Fruit fly (Drosophila melanogaster) whole organism, embryonic: ENCODE results near the gene Tsp74F.

Experiments
- C15 ChIP-seq: fragments of 200-800 bp; sonication (Bioruptor generic); IDR thresholded peaks from 3 replicates; pipeline ENCODE4 v1.3.6; 2022; ENCODE audit warnings: missing biosample characterization, missing genetic modification characterization
- CG12071 ChIP-seq: fragments of 200-800 bp; sonication (Bioruptor generic); optimal IDR thresholded peaks from 3 replicates; lab custom pipeline; 2018; ENCODE audit warnings: missing biosample characterization, mild to moderate bottlenecking, missing genetic modification characterization
- CG12104 ChIP-seq: fragments of 200-800 bp; sonication (Bioruptor generic); optimal IDR thresholded peaks from 3 replicates; lab custom pipeline; 2016; ENCODE audit warnings: missing biosample characterization, missing genetic modification characterization
- CG12391 ChIP-seq: fragments of 200-800 bp; sonication (Bioruptor generic); optimal IDR thresholded peaks from 3 replicates; lab custom pipeline; 2018; ENCODE audit warnings: missing biosample characterization, mild to moderate bottlenecking, missing genetic modification characterization, moderate library complexity
- CG13123 ChIP-seq: fragments of 200-800 bp; sonication (Bioruptor generic); optimal IDR thresholded peaks from 2 replicates; lab custom pipeline; 2016; ENCODE audit warnings: missing biosample characterization, missing genetic modification characterization
- CG14050 ChIP-seq: fragments of 200-800 bp; sonication (Bioruptor generic); IDR thresholded peaks from 3 replicates; pipeline ENCODE4 v1.3.6; 2022; ENCODE audit warnings: missing biosample characterization, missing genetic modification characterization
- CG1603 ChIP-seq: fragments of 200-800 bp; sonication (Bioruptor generic); optimal IDR thresholded peaks from 2 replicates; lab custom pipeline; 2019; ENCODE audit warnings: missing biosample characterization, mild to moderate bottlenecking, missing genetic modification characterization, moderate library complexity
- CG31388 ChIP-seq: fragments of 200-800 bp; sonication (Bioruptor generic); optimal IDR thresholded peaks from 2 replicates; lab custom pipeline; 2016; ENCODE audit warnings: missing biosample characterization, missing genetic modification characterization
- CG3281 ChIP-seq: fragments of 200-800 bp; sonication (Bioruptor generic); optimal IDR thresholded peaks from 3 replicates; lab custom pipeline; 2017; ENCODE audit warnings: missing biosample characterization, mild to moderate bottlenecking, missing genetic modification characterization
- CG6654 ChIP-seq: fragments of 200-800 bp; sonication (Bioruptor generic); optimal IDR thresholded peaks from 2 replicates; lab custom pipeline; 2017; ENCODE audit warnings: missing biosample characterization, mild to moderate bottlenecking, missing genetic modification characterization
- CG6791 ChIP-seq: fragments of 200-800 bp; sonication (Bioruptor generic); IDR thresholded peaks from 3 replicates; pipeline ENCODE4 v1.3.6; 2022; ENCODE audit warnings: missing biosample characterization, missing genetic modification characterization; ENCODE audit not compliant: partially characterized antibody
- CG7987 ChIP-seq: fragments of 200-800 bp; sonication (Bioruptor generic); optimal IDR thresholded peaks from 2 replicates; lab custom pipeline; 2018; ENCODE audit warnings: missing biosample characterization, mild to moderate bottlenecking, missing genetic modification characterization, moderate library complexity
- CG9817 ChIP-seq: fragments of 200-800 bp; sonication (Bioruptor generic); optimal IDR thresholded peaks from 2 replicates; lab custom pipeline; 2018; ENCODE audit warnings: missing biosample characterization, mild to moderate bottlenecking, missing genetic modification characterization, moderate library complexity
- CG9932 ChIP-seq: fragments of 200-800 bp; sonication (Bioruptor generic); IDR thresholded peaks from 2 replicates; pipeline ENCODE4 v1.3.6; 2022; ENCODE audit warnings: missing biosample characterization, missing genetic modification characterization
- D ChIP-seq, 2 experiments: fragments of 200-800 bp in 1 of 2; fragments of >200 bp in 1 of 2; sonication (Bioruptor generic) in 1 of 2; optimal IDR thresholded peaks; 2 replicates in 1 of 2; 3 replicates in 1 of 2; lab custom pipeline; 2017; ENCODE audit warnings: mild to moderate bottlenecking in 1 of 2, missing biosample characterization in 1 of 2, missing genetic modification characterization in 1 of 2, missing genetic modification reagents in 1 of 2
- Dfd ChIP-seq, 2 experiments: fragments of >200 bp; optimal IDR thresholded peaks; 2 replicates each; lab custom pipeline; 2017; ENCODE audit warnings: missing biosample characterization in 2 of 2, missing genetic modification characterization in 2 of 2
- Ets97D ChIP-seq: fragments of 200-800 bp; sonication (Bioruptor generic); optimal IDR thresholded peaks from 3 replicates; lab custom pipeline; 2016; ENCODE audit warnings: missing biosample characterization, missing genetic modification characterization
- Fer1 ChIP-seq: fragments of 200-800 bp; sonication (Bioruptor generic); optimal IDR thresholded peaks from 2 replicates; lab custom pipeline; 2017; ENCODE audit warnings: missing biosample characterization, mild to moderate bottlenecking, missing genetic modification characterization
- HLH3B ChIP-seq: fragments of 200-800 bp; sonication (Bioruptor generic); IDR thresholded peaks from 2 replicates; pipeline ENCODE4 v1.3.6; 2022; ENCODE audit warnings: missing biosample characterization, missing genetic modification characterization
- HmgZ ChIP-seq: fragments of 200-800 bp; sonication (Bioruptor generic); optimal IDR thresholded peaks from 2 replicates; lab custom pipeline; 2018; ENCODE audit warnings: missing biosample characterization, mild to moderate bottlenecking, missing genetic modification characterization
- Mad ChIP-seq: fragments of 200-800 bp; sonication (Bioruptor generic); optimal IDR thresholded peaks from 2 replicates; lab custom pipeline; 2016; ENCODE audit warnings: missing biosample characterization, missing genetic modification characterization
- PHDP ChIP-seq: fragments of 200-800 bp; sonication (Bioruptor generic); optimal IDR thresholded peaks from 3 replicates; lab custom pipeline; 2018; ENCODE audit warnings: missing biosample characterization, mild to moderate bottlenecking, missing genetic modification characterization, moderate library complexity
- Rfx ChIP-seq: fragments of 200-800 bp; sonication (Bioruptor generic); IDR thresholded peaks from 2 replicates; pipeline ENCODE4 v1.3.6; 2022; ENCODE audit warnings: missing biosample characterization, missing genetic modification characterization
- Side ChIP-seq: fragments of 200-800 bp; sonication (Bioruptor generic); optimal IDR thresholded peaks from 2 replicates; lab custom pipeline; 2016; ENCODE audit warnings: missing biosample characterization, missing genetic modification characterization
- Sox102F ChIP-seq: fragments of 200-800 bp; sonication (Bioruptor generic); optimal IDR thresholded peaks from 2 replicates; lab custom pipeline; 2018; ENCODE audit warnings: missing biosample characterization, mild to moderate bottlenecking, missing genetic modification characterization, moderate library complexity
- Stat92E ChIP-seq, 3 experiments: fragments of >200 bp in 2 of 3; fragments of 200-800 bp in 1 of 3; sonication (Bioruptor generic) in 1 of 3; optimal IDR thresholded peaks; 2 replicates each; lab custom pipeline; 2017 to 2019; ENCODE audit warnings: missing biosample characterization in 3 of 3, missing genetic modification characterization in 3 of 3, mild to moderate bottlenecking in 1 of 3, moderate library complexity in 1 of 3
- Xrp1 ChIP-seq: fragments of 200-800 bp; sonication (Bioruptor generic); IDR thresholded peaks from 2 replicates; pipeline ENCODE4 v1.3.6; 2022; ENCODE audit warnings: missing biosample characterization, missing genetic modification characterization
- amos ChIP-seq: fragments of 200-800 bp; sonication (Bioruptor generic); IDR thresholded peaks from 2 replicates; pipeline ENCODE4 v1.3.6; 2022; ENCODE audit warnings: missing biosample characterization, missing genetic modification characterization; ENCODE audit not compliant: partially characterized antibody
- crc ChIP-seq: fragments of 200-800 bp; sonication (Bioruptor generic); optimal IDR thresholded peaks from 2 replicates; lab custom pipeline; 2016; ENCODE audit warnings: missing biosample characterization, missing genetic modification characterization
- crol ChIP-seq: fragments of 200-800 bp; sonication (Bioruptor generic); IDR thresholded peaks from 2 replicates; pipeline ENCODE4 v1.3.6; 2022; ENCODE audit warnings: missing biosample characterization, missing genetic modification characterization
- eve ChIP-seq, 2 experiments: fragments of >200 bp; optimal IDR thresholded peaks; 2 replicates each; lab custom pipeline; 2017; ENCODE audit warnings: missing biosample characterization in 2 of 2, missing genetic modification characterization in 2 of 2
- gro ChIP-seq: fragments of 200-800 bp; sonication (Bioruptor generic); optimal IDR thresholded peaks from 2 replicates; lab custom pipeline; 2016; ENCODE audit warnings: missing biosample characterization, missing genetic modification characterization
- ham ChIP-seq: fragments of 200-800 bp; sonication (Bioruptor generic); IDR thresholded peaks from 2 replicates; pipeline ENCODE4 v1.3.6; 2022; ENCODE audit warnings: missing biosample characterization, missing genetic modification characterization
- lilli ChIP-seq: fragments of 200-800 bp; sonication (Bioruptor generic); optimal IDR thresholded peaks from 3 replicates; lab custom pipeline; 2016; ENCODE audit warnings: missing biosample characterization, missing genetic modification characterization
- lov ChIP-seq, 2 experiments: fragments of 200-800 bp in 1 of 2; fragments of >200 bp in 1 of 2; sonication (Bioruptor generic) in 1 of 2; IDR thresholded peaks in 1 of 2; optimal IDR thresholded peaks in 1 of 2; 2 replicates in 1 of 2; 3 replicates in 1 of 2; pipeline versions ENCODE4 v1.3.6 to Lab custom; 2017 to 2022; ENCODE audit warnings: missing biosample characterization in 1 of 2, missing genetic modification characterization in 1 of 2
- mam ChIP-seq: fragments of 200-800 bp; sonication (Bioruptor generic); optimal IDR thresholded peaks from 3 replicates; lab custom pipeline; 2016; ENCODE audit warnings: missing biosample characterization, missing genetic modification characterization
- phol ChIP-seq: fragments of 200-800 bp; sonication (Bioruptor generic); optimal IDR thresholded peaks from 3 replicates; lab custom pipeline; 2018; ENCODE audit warnings: missing biosample characterization, mild to moderate bottlenecking, missing genetic modification characterization, moderate library complexity
- ranshi ChIP-seq: fragments of 200-800 bp; sonication (Bioruptor generic); IDR thresholded peaks from 2 replicates; pipeline ENCODE4 v1.3.6; 2022; ENCODE audit warnings: missing biosample characterization, missing genetic modification characterization
- row ChIP-seq: fragments of 200-800 bp; sonication (Bioruptor generic); IDR thresholded peaks from 3 replicates; pipeline ENCODE4 v1.3.6; 2022; ENCODE audit warnings: missing biosample characterization, missing genetic modification characterization
- schlank ChIP-seq: fragments of 200-800 bp; sonication (Bioruptor generic); optimal IDR thresholded peaks from 2 replicates; lab custom pipeline; 2018; ENCODE audit warnings: missing biosample characterization, mild to moderate bottlenecking, missing genetic modification characterization
- sd ChIP-seq: fragments of 200-800 bp; sonication (Bioruptor generic); optimal IDR thresholded peaks from 3 replicates; lab custom pipeline; 2018; ENCODE audit warnings: missing biosample characterization, mild to moderate bottlenecking, missing genetic modification characterization, moderate library complexity
- shn ChIP-seq: fragments of 200-800 bp; sonication (Bioruptor generic); optimal IDR thresholded peaks from 3 replicates; lab custom pipeline; 2016; ENCODE audit warnings: missing biosample characterization, missing genetic modification characterization
- sna ChIP-seq: fragments of 200-800 bp; sonication (Bioruptor generic); IDR thresholded peaks from 2 replicates; pipeline ENCODE4 v1.3.6; 2022; ENCODE audit warnings: missing biosample characterization, missing genetic modification characterization; ENCODE audit not compliant: partially characterized antibody
- tgo ChIP-seq: fragments of 200-800 bp; sonication (Bioruptor generic); IDR thresholded peaks from 3 replicates; pipeline ENCODE4 v1.3.6; 2022; ENCODE audit warnings: missing biosample characterization, missing genetic modification characterization
- trem ChIP-seq: fragments of 200-800 bp; optimal IDR thresholded peaks from 3 replicates; lab custom pipeline; 2019; ENCODE audit warnings: missing biosample characterization, mild to moderate bottlenecking, missing genetic modification characterization, moderate library complexity
- tup ChIP-seq: fragments of 200-800 bp; sonication (Bioruptor generic); optimal IDR thresholded peaks from 2 replicates; lab custom pipeline; 2016; ENCODE audit warnings: missing biosample characterization, mild to moderate bottlenecking, missing genetic modification characterization, moderate library complexity
- unpg ChIP-seq: fragments of 200-800 bp; sonication (Bioruptor generic); optimal IDR thresholded peaks from 3 replicates; lab custom pipeline; 2018; ENCODE audit warnings: missing biosample characterization, mild to moderate bottlenecking, missing genetic modification characterization, moderate library complexity
- vfl ChIP-seq: fragments of 200-800 bp; sonication (Bioruptor generic); optimal IDR thresholded peaks from 2 replicates; lab custom pipeline; 2016; ENCODE audit warnings: missing biosample characterization, missing genetic modification characterization
- vvl ChIP-seq: fragments of 200-800 bp; sonication (Bioruptor generic); IDR thresholded peaks from 2 replicates; pipeline ENCODE4 v1.3.6; 2022; ENCODE audit warnings: missing biosample characterization, missing genetic modification characterization
- wor ChIP-seq: fragments of 200-800 bp; sonication (Bioruptor generic); IDR thresholded peaks from 2 replicates; pipeline ENCODE4 v1.3.6; 2022; ENCODE audit warnings: missing biosample characterization, missing genetic modification characterization
- zfh2 ChIP-seq: fragments of 200-800 bp; sonication (Bioruptor generic); optimal IDR thresholded peaks from 2 replicates; lab custom pipeline; 2016; ENCODE audit warnings: missing biosample characterization, missing genetic modification characterization

Gene Tsp74F

dm6 chr3L:17904593-17904992 is 8.9 kb upstream of the Tsp74F start (continued):
- no peak for TF ChIP-seq CG13123
- no peak for TF ChIP-seq CG6654 (GFP tag; lab: Kevin White, UChicago)
- no peak for TF ChIP-seq shn (GFP tag; lab: Kevin White, UChicago)
- no peak for TF ChIP-seq sna (GFP tag; lab: Robert Waterston, UW)
- no peak for TF ChIP-seq CG12071
- TF ChIP-seq lov (optimal IDR thresholded peaks at IDR 0.05; lab: Kevin White, UChicago): no peak
- TF ChIP-seq lov (GFP tag; IDR thresholded peaks at IDR 0.05; lab: Robert Waterston, UW): 0 out of 3 replicates have a peak, but pooled peaks have one; percentile 33
- no peak for TF ChIP-seq Ets97D
- no peak for TF ChIP-seq D (optimal IDR thresholded peaks at IDR 0.05; lab: Kevin White, UChicago)
- TF ChIP-seq D (GFP tag; optimal IDR thresholded peaks at IDR 0.05; lab: Kevin White, UChicago): no peak
- no peak for TF ChIP-seq CG9817 (tag; lab: Kevin White, UChicago)
- TF ChIP-seq amos: no peak
- no peak for TF ChIP-seq trem (tag; lab: Kevin White, UChicago)
- no peak for TF ChIP-seq Dfd (GFP tag; optimal IDR thresholded peaks at IDR 0.05; lab: Kevin White, UChicago)
- TF ChIP-seq Mad: no peak
- TF ChIP-seq C15: no peak
- no peak for TF ChIP-seq CG3281 (GFP tag; lab: Kevin White, UChicago)
- TF ChIP-seq CG6791 (GFP tag; lab: Robert Waterston, UW): no peak
- TF ChIP-seq tup: no peak
- no peak for TF ChIP-seq wor (GFP tag; lab: Robert Waterston, UW)
- no peak for TF ChIP-seq Fer1 (GFP tag; lab: Kevin White, UChicago)
- no peak for TF ChIP-seq phol (tag; lab: Kevin White, UChicago)
- peak; percentile 3 for TF ChIP-seq sd (tag; lab: Kevin White, UChicago)
- no peak for TF ChIP-seq zfh2 (GFP tag; lab: Kevin White, UChicago)
- no peak for TF ChIP-seq ham (GFP tag; lab: Robert Waterston, UW)
- TF ChIP-seq CG7987 (GFP tag; lab: Kevin White, UChicago): no peak
- no peak for TF ChIP-seq Side (GFP tag; lab: Kevin White, UChicago)
- no peak for TF ChIP-seq PHDP (tag; lab: Kevin White, UChicago)
- no peak for TF ChIP-seq CG12104 (GFP tag; lab: Kevin White, UChicago)
- TF ChIP-seq crc (GFP tag; lab: Kevin White, UChicago): no peak
- TF ChIP-seq tgo (GFP tag; lab: Robert Waterston, UW): no peak
- no peak for TF ChIP-seq Xrp1 (GFP tag; lab: Robert Waterston, UW)
- no peak for TF ChIP-seq vfl
- TF ChIP-seq row (GFP tag; lab: Robert Waterston, UW): peak; percentile 15; the same call in 1 of the 3 replicates
- no peak for TF ChIP-seq CG14050 (GFP tag; lab: Robert Waterston, UW)
- 0 out of 2 replicates have a peak, but pooled peaks have one; percentile 14 for TF ChIP-seq Rfx (GFP tag; lab: Robert Waterston, UW)
- TF ChIP-seq gro (GFP tag; lab: Kevin White, UChicago): no peak
- TF ChIP-seq crol: no peak
- no peak for TF ChIP-seq Stat92E (GFP tag; optimal IDR thresholded peaks at IDR 0.05; lab: Kevin White, UChicago)
- TF ChIP-seq vvl (GFP tag; lab: Robert Waterston, UW): no peak
- TF ChIP-seq schlank: no peak
- no peak for TF ChIP-seq HmgZ
- peak; percentile 6 for TF ChIP-seq Sox102F (GFP tag; lab: Kevin White, UChicago)
- no peak for TF ChIP-seq unpg (GFP tag; lab: Kevin White, UChicago)
- TF ChIP-seq eve (GFP tag; optimal IDR thresholded peaks at IDR 0.05; lab: Kevin White, UChicago): no peak
- TF ChIP-seq HLH3B (GFP tag; lab: Robert Waterston, UW): no peak
- peak; percentile 4 for TF ChIP-seq lilli (GFP tag; lab: Kevin White, UChicago)
- TF ChIP-seq CG1603: peak; percentile 2
- no peak for TF ChIP-seq ranshi (GFP tag; lab: Robert Waterston, UW)
- no peak for TF ChIP-seq mam
- peak; percentile 18; the same call in 1 of the 2 replicates for TF ChIP-seq CG9932 (GFP tag; lab: Robert Waterston, UW)
- no peak for TF ChIP-seq CG31388 (GFP tag; lab: Kevin White, UChicago)
- no peak for TF ChIP-seq CG12391 (tag; lab: Kevin White, UChicago)
